Fruit fly (Drosophila melanogaster): ENCODE results near the gene ppk11.

DNA sequence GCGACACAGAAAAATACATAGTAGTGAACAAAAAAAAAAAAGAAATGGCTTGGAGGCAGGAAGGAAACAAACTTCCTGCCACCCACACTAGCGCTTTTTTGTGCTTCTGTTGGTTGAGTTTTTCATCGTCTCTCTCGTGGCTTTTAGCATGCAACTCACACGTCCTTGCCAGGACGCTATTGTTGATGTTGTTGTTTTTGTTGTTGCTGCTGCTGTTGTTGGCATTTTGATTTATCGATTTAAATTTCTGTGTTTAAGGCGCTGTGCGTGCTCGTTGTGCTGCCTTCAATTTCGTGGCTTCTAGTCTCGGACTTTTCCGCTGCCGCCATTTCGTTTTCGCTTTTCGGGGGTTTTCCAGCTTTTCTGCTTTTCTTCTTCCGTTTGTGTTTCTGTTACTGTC, 35.1 kb downstream of the ppk11 start:
- TF ChIP-seq Pif1A (GFP tag; optimal IDR thresholded peaks at IDR 0.05), result no peak
- no peak for TF ChIP-seq D1 (tag; optimal IDR thresholded peaks at IDR 0.05)
- no peak for TF ChIP-seq CG8301 (tag; optimal IDR thresholded peaks at IDR 0.05)

All from whole organism, pupa.